Fruit fly (Drosophila melanogaster) whole organism, prepupa: ENCODE data around the gene CG13295.

ENCODE experiments used
- CG10669 ChIP-seq: fragments of 200-800 bp; sonication (Bioruptor generic); optimal IDR thresholded peaks from 3 replicates; lab custom pipeline; 2018; ENCODE audit warnings: missing biosample characterization, mild to moderate bottlenecking, missing genetic modification characterization, moderate library complexity
- CG11902 ChIP-seq: fragments of 200-800 bp; sonication (Bioruptor generic); optimal IDR thresholded peaks from 3 replicates; lab custom pipeline; 2016; ENCODE audit warnings: missing biosample characterization, missing genetic modification characterization
- CG16779 ChIP-seq: fragments of 200-800 bp; sonication (Bioruptor generic); optimal IDR thresholded peaks from 3 replicates; lab custom pipeline; 2017; ENCODE audit warnings: missing biosample characterization, mild to moderate bottlenecking, missing genetic modification characterization
- CG32006 ChIP-seq: fragments of 200-800 bp; sonication (Bioruptor generic); optimal IDR thresholded peaks from 3 replicates; lab custom pipeline; 2017; ENCODE audit warnings: missing biosample characterization, mild to moderate bottlenecking, missing genetic modification characterization
- CG3919 ChIP-seq: fragments of 200-800 bp; sonication (Bioruptor generic); optimal IDR thresholded peaks from 3 replicates; lab custom pipeline; 2016; ENCODE audit warnings: missing biosample characterization, missing genetic modification characterization
- CG4318 ChIP-seq: fragments of 200-800 bp; sonication (Bioruptor generic); optimal IDR thresholded peaks from 3 replicates; lab custom pipeline; 2017; ENCODE audit warnings: missing biosample characterization, mild to moderate bottlenecking, missing genetic modification characterization
- CG6276 ChIP-seq: fragments of 200-800 bp; sonication (Bioruptor generic); optimal IDR thresholded peaks from 2 replicates; lab custom pipeline; 2017; ENCODE audit warnings: missing biosample characterization, mild to moderate bottlenecking, missing genetic modification characterization
- CG6808 ChIP-seq: fragments of 200-800 bp; sonication (Bioruptor generic); optimal IDR thresholded peaks from 3 replicates; lab custom pipeline; 2017; ENCODE audit warnings: missing biosample characterization, missing genetic modification characterization, mild to moderate bottlenecking, moderate library complexity, missing genetic modification reagents
- CG6854 ChIP-seq: fragments of 200-800 bp; sonication (Bioruptor generic); optimal IDR thresholded peaks from 2 replicates; lab custom pipeline; 2017; ENCODE audit warnings: missing biosample characterization, mild to moderate bottlenecking, missing genetic modification characterization
- CG7368 ChIP-seq: fragments of 200-800 bp; sonication (Bioruptor generic); optimal IDR thresholded peaks from 3 replicates; lab custom pipeline; 2016; ENCODE audit warnings: missing biosample characterization, missing genetic modification characterization
- CG8119 ChIP-seq: fragments of 200-800 bp; sonication (Bioruptor generic); IDR thresholded peaks from 3 replicates; pipeline ENCODE4 v1.3.6; 2022; ENCODE audit warnings: missing biosample characterization, missing genetic modification characterization
- CG8319 ChIP-seq: fragments of 200-800 bp; sonication (Bioruptor generic); optimal IDR thresholded peaks from 3 replicates; lab custom pipeline; 2016; ENCODE audit warnings: missing biosample characterization, missing genetic modification characterization
- CG8632 ChIP-seq: fragments of 200-800 bp; sonication (Bioruptor generic); optimal IDR thresholded peaks from 3 replicates; lab custom pipeline; 2016; ENCODE audit warnings: missing biosample characterization, missing genetic modification characterization
- Eip75B ChIP-seq: fragments of 200-800 bp; sonication (Bioruptor generic); optimal IDR thresholded peaks from 3 replicates; lab custom pipeline; 2016; ENCODE audit warnings: missing biosample characterization, missing genetic modification characterization
- Eip93F ChIP-seq: fragments of 200-800 bp; sonication (Bioruptor generic); optimal IDR thresholded peaks from 2 replicates; lab custom pipeline; 2016; ENCODE audit warnings: missing biosample characterization, mild to moderate bottlenecking, missing genetic modification characterization
- Ets21C ChIP-seq: fragments of 200-800 bp; sonication (Bioruptor generic); optimal IDR thresholded peaks from 3 replicates; lab custom pipeline; 2016; ENCODE audit warnings: missing biosample characterization, missing genetic modification characterization
- Ets96B ChIP-seq: fragments of 200-800 bp; optimal IDR thresholded peaks from 2 replicates; lab custom pipeline; 2019; ENCODE audit warnings: missing biosample characterization, mild to moderate bottlenecking, missing genetic modification characterization, moderate library complexity
- Gug ChIP-seq: fragments of 200-800 bp; sonication (Bioruptor generic); IDR thresholded peaks from 2 replicates; pipeline ENCODE4 v1.3.6; 2022; ENCODE audit warnings: missing biosample characterization, missing genetic modification characterization
- Hr38 ChIP-seq: sonication (Bioruptor generic); optimal IDR thresholded peaks from 2 replicates; lab custom pipeline; 2016; ENCODE audit warnings: missing biosample characterization, missing genetic modification characterization
- Hr39 ChIP-seq: fragments of 200-800 bp; sonication (Bioruptor generic); optimal IDR thresholded peaks from 2 replicates; lab custom pipeline; 2016; ENCODE audit warnings: missing biosample characterization, missing genetic modification characterization
- Met ChIP-seq: fragments of 200-800 bp; sonication (Bioruptor generic); optimal IDR thresholded peaks from 3 replicates; lab custom pipeline; 2016; ENCODE audit warnings: missing biosample characterization, missing genetic modification characterization
- Smox ChIP-seq: fragments of 200-800 bp; sonication (Bioruptor generic); optimal IDR thresholded peaks from 3 replicates; lab custom pipeline; 2016; ENCODE audit warnings: missing biosample characterization, missing genetic modification characterization
- achi ChIP-seq: fragments of 200-800 bp; sonication (Bioruptor generic); optimal IDR thresholded peaks from 3 replicates; lab custom pipeline; 2016; ENCODE audit warnings: missing biosample characterization, missing genetic modification characterization
- acj6 ChIP-seq: fragments of 200-800 bp; sonication (Bioruptor generic); optimal IDR thresholded peaks from 3 replicates; lab custom pipeline; 2016; ENCODE audit warnings: missing biosample characterization, missing genetic modification characterization
- dac ChIP-seq: fragments of 200-800 bp; sonication (Bioruptor generic); optimal IDR thresholded peaks from 2 replicates; lab custom pipeline; 2017; ENCODE audit warnings: missing biosample characterization, mild to moderate bottlenecking, missing genetic modification characterization
- fd85E ChIP-seq: fragments of 200-800 bp; sonication (Bioruptor generic); optimal IDR thresholded peaks from 3 replicates; lab custom pipeline; 2016; ENCODE audit warnings: missing biosample characterization, missing genetic modification characterization
- fkh ChIP-seq: fragments of 200-800 bp; sonication (Bioruptor generic); optimal IDR thresholded peaks from 3 replicates; lab custom pipeline; 2017; ENCODE audit warnings: missing biosample characterization, mild to moderate bottlenecking, missing genetic modification characterization, moderate library complexity
- lz ChIP-seq: fragments of 200-800 bp; sonication (Bioruptor generic); optimal IDR thresholded peaks from 3 replicates; lab custom pipeline; 2016; ENCODE audit warnings: missing biosample characterization, missing genetic modification characterization
- net ChIP-seq: fragments of 200-800 bp; sonication (Bioruptor generic); optimal IDR thresholded peaks from 3 replicates; lab custom pipeline; 2016; ENCODE audit warnings: missing biosample characterization, missing genetic modification characterization
- pdm3 ChIP-seq: fragments of 200-800 bp; sonication (Bioruptor generic); optimal IDR thresholded peaks from 3 replicates; lab custom pipeline; 2016; ENCODE audit warnings: missing biosample characterization, missing genetic modification characterization
- salr ChIP-seq, 2 experiments: fragments of 200-800 bp; sonication (Bioruptor generic); optimal IDR thresholded peaks; 3 replicates each; lab custom pipeline; 2016 to 2018; ENCODE audit warnings: missing biosample characterization in 2 of 2, missing genetic modification characterization in 2 of 2, mild to moderate bottlenecking in 1 of 2
- spab ChIP-seq: fragments of 200-800 bp; sonication (Bioruptor generic); optimal IDR thresholded peaks from 2 replicates; lab custom pipeline; 2017; ENCODE audit warnings: missing biosample characterization, mild to moderate bottlenecking, missing genetic modification characterization, missing genetic modification reagents
- topi ChIP-seq: fragments of 200-800 bp; sonication (Bioruptor generic); optimal IDR thresholded peaks from 3 replicates; lab custom pipeline; 2016; ENCODE audit warnings: missing biosample characterization, missing genetic modification characterization
- vri ChIP-seq: fragments of 200-800 bp; sonication (Bioruptor generic); optimal IDR thresholded peaks from 3 replicates; lab custom pipeline; 2016; ENCODE audit warnings: missing biosample characterization, mild to moderate bottlenecking, missing genetic modification characterization

The CG13295 gene

dm6 chr3L:6108264-6109060 lies 33.4 kb upstream of the CG13295 start:
- no peak for TF ChIP-seq Ets96B
- no peak for TF ChIP-seq vri (GFP tag; lab: Kevin White, UChicago)
- TF ChIP-seq pdm3, result no peak
- TF ChIP-seq CG10669 (GFP tag; lab: Kevin White, UChicago), result no peak
- TF ChIP-seq CG6808 (GFP tag; lab: Kevin White, UChicago), result no peak
- no peak for TF ChIP-seq CG8119
- TF ChIP-seq, all 60 proteins: peak for 0

dm6 chr3L:6106717-6107116 lies 31.7 kb upstream of the CG13295 start:
- TF ChIP-seq Smox (GFP tag; lab: Kevin White, UChicago) (no peak), fkh (GFP tag; lab: Kevin White, UChicago) (peak; percentile 49)

- TF ChIP-seq Ets21C, result no peak
- no peak for TF ChIP-seq spab (GFP tag; lab: Kevin White, UChicago)
- no peak for TF ChIP-seq pdm3
- no peak for TF ChIP-seq CG3919 (GFP tag; lab: Kevin White, UChicago)
These were observed 30.4 kb upstream of the CG13295 start for dm6 chr3L:6105435-6105834.

dm6 chr3L:6104551-6104950 lies 29.5 kb upstream of the CG13295 start:
- no peak for TF ChIP-seq salr (GFP tag; optimal IDR thresholded peaks at IDR 0.05; lab: Kevin White, UChicago)
- no peak for TF ChIP-seq Hr38
- no peak for TF ChIP-seq Hr39 (GFP tag; lab: Kevin White, UChicago)
- no peak for TF ChIP-seq CG4318
- no peak for TF ChIP-seq pdm3
- no peak for TF ChIP-seq dac (GFP tag; lab: Kevin White, UChicago)
- no peak for TF ChIP-seq CG7368 (GFP tag; lab: Kevin White, UChicago)
- no peak for TF ChIP-seq Met (GFP tag; lab: Kevin White, UChicago)
- TF ChIP-seq Smox (GFP tag; lab: Kevin White, UChicago), result no peak
- no peak for TF ChIP-seq CG8632
- TF ChIP-seq Ets96B, result no peak
- TF ChIP-seq acj6 (GFP tag; lab: Kevin White, UChicago), result no peak
- TF ChIP-seq CG6276, result no peak
- TF ChIP-seq CG6854 (GFP tag; lab: Kevin White, UChicago), result no peak
- no peak for TF ChIP-seq CG8319 (GFP tag; lab: Kevin White, UChicago)
- TF ChIP-seq topi (GFP tag; lab: Kevin White, UChicago), result no peak
- no peak for TF ChIP-seq net
- TF ChIP-seq, all 60 proteins: peak for 0

- no peak for TF ChIP-seq achi (GFP tag; lab: Kevin White, UChicago)
- no peak for TF ChIP-seq Gug (GFP tag; lab: Robert Waterston, UW)
- TF ChIP-seq Eip93F, result no peak
- TF ChIP-seq Met (GFP tag; lab: Kevin White, UChicago), result no peak
- TF ChIP-seq dac (GFP tag; lab: Kevin White, UChicago), result no peak
- no peak for TF ChIP-seq CG16779
- no peak for TF ChIP-seq Eip75B (GFP tag; lab: Kevin White, UChicago)
- no peak for TF ChIP-seq CG32006 (GFP tag; lab: Kevin White, UChicago)
- no peak for TF ChIP-seq spab (GFP tag; lab: Kevin White, UChicago)
- TF ChIP-seq fd85E, result no peak
These were observed 28.6 kb upstream of the CG13295 start for dm6 chr3L:6103658-6104057.

dm6 chr3L:6097270-6097669 lies 22.2 kb upstream of the CG13295 start, which contains the start of gene Ets65A:
Gene Ets65A, plus strand, starts transcription at chr3L:6097617.
- no peak for TF ChIP-seq CG11902
- no peak for TF ChIP-seq lz (GFP tag; lab: Kevin White, UChicago)
- peak; percentile 53 for TF ChIP-seq CG7368 (GFP tag; lab: Kevin White, UChicago)
- TF ChIP-seq, all 60 proteins: peak for 1
